Fruit fly (Drosophila melanogaster) whole organism, prepupa: ENCODE measurements around the gene CG31999.

Experiments
- CG10631 ChIP-seq: fragments of 200-800 bp; sonication (Bioruptor generic); optimal IDR thresholded peaks from 2 replicates; lab custom pipeline; 2016; ENCODE audit warnings: missing biosample characterization, missing genetic modification characterization
- CG11294 ChIP-seq: fragments of 200-800 bp; sonication (Bioruptor generic); IDR thresholded peaks from 2 replicates; pipeline ENCODE4 v1.3.6; 2022; ENCODE audit warnings: missing biosample characterization, missing genetic modification characterization
- CG11762 ChIP-seq: fragments of 200-800 bp; sonication (Bioruptor generic); optimal IDR thresholded peaks from 3 replicates; lab custom pipeline; 2016; ENCODE audit warnings: missing biosample characterization, missing genetic modification characterization; ENCODE audit not compliant: insufficient read depth
- CG15336 ChIP-seq: fragments of 200-800 bp; sonication (Bioruptor generic); IDR thresholded peaks from 2 replicates; pipeline ENCODE4 v1.3.6; 2022; ENCODE audit warnings: missing biosample characterization, missing genetic modification characterization
- CG16779 ChIP-seq: fragments of 200-800 bp; sonication (Bioruptor generic); optimal IDR thresholded peaks from 3 replicates; lab custom pipeline; 2017; ENCODE audit warnings: missing biosample characterization, mild to moderate bottlenecking, missing genetic modification characterization
- CG3032 ChIP-seq: fragments of 200-800 bp; optimal IDR thresholded peaks from 2 replicates; lab custom pipeline; 2019; ENCODE audit warnings: missing biosample characterization, mild to moderate bottlenecking, missing genetic modification characterization, moderate library complexity
- CG3919 ChIP-seq: fragments of 200-800 bp; sonication (Bioruptor generic); optimal IDR thresholded peaks from 3 replicates; lab custom pipeline; 2016; ENCODE audit warnings: missing biosample characterization, missing genetic modification characterization
- Sox102F ChIP-seq: fragments of 200-800 bp; sonication (Bioruptor generic); optimal IDR thresholded peaks from 2 replicates; lab custom pipeline; 2016; ENCODE audit warnings: missing biosample characterization, mild to moderate bottlenecking, missing genetic modification characterization
- fkh ChIP-seq: fragments of 200-800 bp; sonication (Bioruptor generic); optimal IDR thresholded peaks from 3 replicates; lab custom pipeline; 2017; ENCODE audit warnings: missing biosample characterization, mild to moderate bottlenecking, missing genetic modification characterization, moderate library complexity
- lz ChIP-seq: fragments of 200-800 bp; sonication (Bioruptor generic); optimal IDR thresholded peaks from 3 replicates; lab custom pipeline; 2016; ENCODE audit warnings: missing biosample characterization, missing genetic modification characterization

The CG31999 gene

DNA sequence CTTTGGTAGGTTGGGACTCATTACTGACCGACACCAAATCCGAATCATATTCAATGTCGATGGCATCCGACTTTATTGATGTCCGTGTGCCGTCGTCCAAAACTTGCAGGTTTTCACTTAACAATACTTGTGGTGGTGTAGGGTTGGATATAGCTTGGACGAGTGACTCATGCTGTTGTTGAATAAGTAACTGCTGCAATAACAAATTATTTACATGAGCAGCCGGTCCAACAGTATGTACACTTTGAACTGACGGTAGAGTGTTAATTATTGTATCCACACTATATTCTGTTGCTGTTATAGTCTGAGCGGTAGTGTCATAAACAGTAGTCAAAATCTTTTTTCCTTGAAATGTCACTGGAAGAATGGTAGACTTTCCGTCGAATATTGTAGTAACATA is 60.0 kb downstream of the CG31999 start:
- TF ChIP-seq Sox102F (GFP tag; lab: Kevin White, UChicago) (no peak), CG3919 (no peak), fkh (GFP tag; lab: Kevin White, UChicago) (peak; percentile 81), CG10631 (no peak), CG3032 (tag; lab: Kevin White, UChicago) (no peak)
- TF ChIP-seq, all 60 proteins: peak for 1

DNA sequence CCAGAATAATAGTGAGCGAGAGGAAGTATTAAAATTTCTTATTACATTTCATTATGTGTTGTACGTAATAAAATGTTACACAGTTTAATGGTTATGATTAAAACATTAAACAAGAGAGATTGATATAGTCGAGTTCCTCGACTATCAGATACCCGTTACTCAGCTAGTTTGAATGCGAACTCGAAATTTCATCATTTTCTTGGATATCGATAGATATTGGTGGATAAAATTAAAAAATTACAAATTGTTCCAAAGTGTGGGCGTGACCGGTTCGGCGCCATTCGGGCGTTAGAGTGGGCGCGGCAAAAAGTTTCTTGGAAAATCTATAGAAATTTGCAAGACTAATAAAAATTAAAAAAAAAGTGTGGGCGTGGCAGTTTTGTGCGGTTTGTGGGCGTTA is 62.4 kb downstream of the CG31999 start:
- no peak for TF ChIP-seq CG15336
- TF ChIP-seq CG16779 (tag; lab: Kevin White, UChicago): no peak
- TF ChIP-seq lz (GFP tag; lab: Kevin White, UChicago): no peak
- no peak for TF ChIP-seq Sox102F (GFP tag; lab: Kevin White, UChicago)
- no peak for TF ChIP-seq CG11762 (GFP tag; lab: Kevin White, UChicago)
- no peak for TF ChIP-seq CG11294 (GFP tag; lab: Robert Waterston, UW)
